Worm (Caenorhabditis elegans) whole organism, L2 larva: ENCODE results near the gene clec-228.

Source experiments
- F13H6.1 ChIP-seq: sonication (generic microtip); optimal IDR thresholded peaks from 2 replicates; lab custom pipeline; 2016; ENCODE audit warnings: missing genetic modification characterization, missing compliant biosample characterization
- ZK546.5 ChIP-seq: sonication (generic microtip); optimal IDR thresholded peaks from 2 replicates; lab custom pipeline; 2017; ENCODE audit warnings: missing biosample characterization, missing genetic modification characterization
- aly-2 ChIP-seq: fragments of 150-350 bp; optimal IDR thresholded peaks from 2 replicates; lab custom pipeline; 2014; ENCODE audit warnings: missing biosample characterization, missing genetic modification characterization
- egl-27 ChIP-seq: sonication (generic microtip); optimal IDR thresholded peaks from 3 replicates; lab custom pipeline; 2017; ENCODE audit warnings: missing biosample characterization, missing genetic modification reagents, missing genetic modification characterization
- elt-1 ChIP-seq: fragments of 150-350 bp; optimal IDR thresholded peaks from 2 replicates; lab custom pipeline; 2014; ENCODE audit warnings: missing biosample characterization, missing genetic modification characterization
- lin-13 ChIP-seq: fragments of 150-350 bp; optimal IDR thresholded peaks from 2 replicates; lab custom pipeline; 2014; ENCODE audit warnings: missing biosample characterization, missing genetic modification reagents, missing genetic modification characterization
- nhr-10 ChIP-seq: sonication (generic microtip); optimal IDR thresholded peaks from 2 replicates; lab custom pipeline; 2017; ENCODE audit warnings: missing biosample characterization, missing genetic modification characterization
- nhr-11 ChIP-seq: fragments of 150-350 bp; optimal IDR thresholded peaks from 2 replicates; lab custom pipeline; 2014; ENCODE audit warnings: missing biosample characterization, missing genetic modification characterization
- nhr-12 ChIP-seq: fragments of 150-350 bp; optimal IDR thresholded peaks from 2 replicates; lab custom pipeline; 2014; ENCODE audit warnings: missing biosample characterization, missing genetic modification characterization
- nhr-23 ChIP-seq: fragments of 150-350 bp; optimal IDR thresholded peaks from 2 replicates; lab custom pipeline; 2014; ENCODE audit warnings: missing biosample characterization, missing genetic modification reagents, missing genetic modification characterization
- nhr-237 ChIP-seq: fragments of 150-350 bp; optimal IDR thresholded peaks from 2 replicates; lab custom pipeline; 2014; ENCODE audit warnings: missing biosample characterization, missing genetic modification characterization
- nhr-77 ChIP-seq: fragments of 150-350 bp; optimal IDR thresholded peaks from 2 replicates; lab custom pipeline; 2014; ENCODE audit warnings: missing biosample characterization, missing genetic modification characterization
- snpc-4 ChIP-seq: fragments of 150-350 bp; optimal IDR thresholded peaks from 2 replicates; lab custom pipeline; 2014; ENCODE audit warnings: missing biosample characterization, missing genetic modification characterization
- unc-62 ChIP-seq: fragments of 150-350 bp; optimal IDR thresholded peaks from 2 replicates; lab custom pipeline; 2014; ENCODE audit warnings: missing biosample characterization, missing genetic modification reagents, missing genetic modification characterization

ce11 chrV:15384733-15385132 is 45.5 kb upstream of the clec-228 start, which contains the start of gene str-102:
- no peak for TF ChIP-seq lin-13 (GFP tag; lab: Kevin White, UChicago)
- TF ChIP-seq nhr-23 (tag; lab: Kevin White, UChicago), result no peak
- TF ChIP-seq nhr-11 (tag; lab: Kevin White, UChicago), result no peak
- TF ChIP-seq egl-27 (tag; lab: Kevin White, UChicago), result no peak
- no peak for TF ChIP-seq elt-1
- TF ChIP-seq ZK546.5 (tag; lab: Kevin White, UChicago), result no peak
- no peak for TF ChIP-seq nhr-10 (tag; lab: Kevin White, UChicago)
- no peak for TF ChIP-seq nhr-77 (tag; lab: Kevin White, UChicago)
- no peak for TF ChIP-seq F13H6.1
- no peak for TF ChIP-seq snpc-4 (tag; lab: Kevin White, UChicago)
- no peak for TF ChIP-seq unc-62 (GFP tag; lab: Kevin White, UChicago)
- no peak for TF ChIP-seq nhr-12 (tag; lab: Kevin White, UChicago)
- TF ChIP-seq nhr-237 (tag; lab: Kevin White, UChicago), result no peak
- TF ChIP-seq aly-2, result no peak
